Fruit fly (Drosophila melanogaster) whole organism, embryonic: Measurements from ENCODE around the gene eIF4G2.

Experiments used
- Asciz ChIP-seq: fragments of 200-800 bp; sonication (Bioruptor generic); optimal IDR thresholded peaks from 2 replicates; lab custom pipeline; 2017; ENCODE audit warnings: missing biosample characterization, mild to moderate bottlenecking, missing genetic modification characterization, missing genetic modification reagents
- Atf-2 ChIP-seq: fragments of 200-800 bp; sonication (Bioruptor generic); optimal IDR thresholded peaks from 2 replicates; lab custom pipeline; 2016; ENCODE audit warnings: missing biosample characterization, missing genetic modification characterization
- B-H1 ChIP-seq: fragments of 200-800 bp; sonication (Bioruptor generic); IDR thresholded peaks from 3 replicates; pipeline ENCODE4 v1.3.6; 2022; ENCODE audit warnings: missing biosample characterization, missing genetic modification characterization
- CG10366 ChIP-seq: fragments of 200-800 bp; sonication (Bioruptor generic); IDR thresholded peaks from 2 replicates; pipeline ENCODE4 v1.3.6; 2022; ENCODE audit warnings: missing biosample characterization, missing genetic modification characterization
- CG10431 ChIP-seq: fragments of 200-800 bp; sonication (Bioruptor generic); optimal IDR thresholded peaks from 3 replicates; lab custom pipeline; 2018; ENCODE audit warnings: missing biosample characterization, mild to moderate bottlenecking, missing genetic modification characterization
- CG10543 ChIP-seq: fragments of 200-800 bp; sonication (Bioruptor generic); optimal IDR thresholded peaks from 3 replicates; lab custom pipeline; 2017; ENCODE audit warnings: missing biosample characterization, mild to moderate bottlenecking, missing genetic modification characterization, moderate library complexity
- CG11398 ChIP-seq: fragments of 200-800 bp; sonication (Bioruptor generic); optimal IDR thresholded peaks from 2 replicates; lab custom pipeline; 2016; ENCODE audit warnings: missing biosample characterization, missing genetic modification characterization
- CG1233 ChIP-seq: fragments of 200-800 bp; sonication (Bioruptor generic); optimal IDR thresholded peaks from 4 replicates; lab custom pipeline; 2018; ENCODE audit warnings: missing biosample characterization, mild to moderate bottlenecking, missing genetic modification characterization
- CG13894 ChIP-seq: fragments of 200-800 bp; sonication (Bioruptor generic); optimal IDR thresholded peaks from 3 replicates; lab custom pipeline; 2018; ENCODE audit warnings: missing biosample characterization, mild to moderate bottlenecking, missing genetic modification characterization, moderate library complexity
- CG15269 ChIP-seq: fragments of 200-800 bp; sonication (Bioruptor generic); optimal IDR thresholded peaks from 2 replicates; lab custom pipeline; 2018; ENCODE audit warnings: missing biosample characterization, mild to moderate bottlenecking, missing genetic modification characterization, moderate library complexity
- CG17186 ChIP-seq: fragments of 200-800 bp; sonication (Bioruptor generic); optimal IDR thresholded peaks from 3 replicates; lab custom pipeline; 2017; ENCODE audit warnings: missing biosample characterization, missing genetic modification reagents, missing genetic modification characterization
- CG2875 ChIP-seq: fragments of 200-800 bp; sonication (Bioruptor generic); optimal IDR thresholded peaks from 2 replicates; lab custom pipeline; 2017; ENCODE audit warnings: missing biosample characterization, mild to moderate bottlenecking, missing genetic modification characterization, missing genetic modification reagents
- CG32772 ChIP-seq: fragments of 200-800 bp; sonication (Bioruptor generic); IDR thresholded peaks from 2 replicates; pipeline ENCODE4 v1.3.6; 2022; ENCODE audit warnings: missing biosample characterization, missing genetic modification characterization
- CG3281 ChIP-seq: fragments of 200-800 bp; sonication (Bioruptor generic); optimal IDR thresholded peaks from 3 replicates; lab custom pipeline; 2017; ENCODE audit warnings: missing biosample characterization, mild to moderate bottlenecking, missing genetic modification characterization
- CG43689 ChIP-seq: fragments of 200-800 bp; sonication (Bioruptor generic); IDR thresholded peaks from 2 replicates; pipeline ENCODE4 v1.3.6; 2022; ENCODE audit warnings: missing biosample characterization, missing genetic modification characterization
- CG6254 ChIP-seq: fragments of 200-800 bp; sonication (Bioruptor generic); optimal IDR thresholded peaks from 3 replicates; lab custom pipeline; 2017; ENCODE audit warnings: mild to moderate bottlenecking, missing biosample characterization, missing genetic modification reagents, missing genetic modification characterization
- CG7963 ChIP-seq: fragments of 200-800 bp; sonication (Bioruptor generic); IDR thresholded peaks from 3 replicates; pipeline ENCODE4 v1.3.6; 2022; ENCODE audit warnings: missing biosample characterization, missing genetic modification characterization; ENCODE audit not compliant: partially characterized antibody
- CG9932 ChIP-seq: fragments of 200-800 bp; sonication (Bioruptor generic); IDR thresholded peaks from 2 replicates; pipeline ENCODE4 v1.3.6; 2022; ENCODE audit warnings: missing biosample characterization, missing genetic modification characterization
- D ChIP-seq, 2 experiments: fragments of 200-800 bp in 1 of 2; fragments of >200 bp in 1 of 2; sonication (Bioruptor generic) in 1 of 2; optimal IDR thresholded peaks; 2 replicates in 1 of 2; 3 replicates in 1 of 2; lab custom pipeline; 2017; ENCODE audit warnings: mild to moderate bottlenecking in 1 of 2, missing biosample characterization in 1 of 2, missing genetic modification characterization in 1 of 2, missing genetic modification reagents in 1 of 2
- Deaf1 ChIP-seq: fragments of 200-800 bp; optimal IDR thresholded peaks from 3 replicates; lab custom pipeline; 2019; ENCODE audit warnings: missing biosample characterization, mild to moderate bottlenecking, missing genetic modification characterization, moderate library complexity
- Dip2 ChIP-seq: fragments of 200-800 bp; sonication (Bioruptor generic); IDR thresholded peaks from 2 replicates; pipeline ENCODE4 v1.3.6; 2022; ENCODE audit warnings: missing biosample characterization, missing genetic modification characterization
- ERR ChIP-seq: fragments of 200-800 bp; sonication (Bioruptor generic); optimal IDR thresholded peaks from 2 replicates; lab custom pipeline; 2016; ENCODE audit warnings: missing biosample characterization, missing genetic modification characterization
- Gug ChIP-seq: fragments of 200-800 bp; sonication (Bioruptor generic); IDR thresholded peaks from 4 replicates; pipeline ENCODE4 v1.3.6; 2022; ENCODE audit warnings: missing biosample characterization, missing genetic modification characterization
- H2.0 ChIP-seq: fragments of 200-800 bp; sonication (Bioruptor generic); IDR thresholded peaks from 2 replicates; pipeline ENCODE4 v1.3.6; 2022; ENCODE audit warnings: missing biosample characterization, missing genetic modification characterization
- Hey ChIP-seq: fragments of 200-800 bp; sonication (Bioruptor generic); optimal IDR thresholded peaks from 3 replicates; lab custom pipeline; 2018; ENCODE audit warnings: missing biosample characterization, mild to moderate bottlenecking, missing genetic modification characterization
- Med ChIP-seq: fragments of 200-800 bp; sonication (Bioruptor generic); peaks from one replicate; lab custom pipeline; 2016; ENCODE audit warnings: missing biosample characterization, missing genetic modification characterization, mild to moderate bottlenecking, inconsistent platforms, moderate library complexity
- Nf-YB ChIP-seq: fragments of 200-800 bp; sonication (Bioruptor generic); optimal IDR thresholded peaks from 3 replicates; lab custom pipeline; 2019; ENCODE audit warnings: missing biosample characterization, mild to moderate bottlenecking, missing genetic modification characterization, moderate library complexity
- Ptx1 ChIP-seq: fragments of 200-800 bp; sonication (Bioruptor generic); IDR thresholded peaks from 2 replicates; pipeline ENCODE4 v1.3.6; 2022; ENCODE audit warnings: missing biosample characterization, missing genetic modification characterization
- Sry-β ChIP-seq: fragments of 200-800 bp; sonication (Bioruptor generic); optimal IDR thresholded peaks from 2 replicates; lab custom pipeline; 2018; ENCODE audit warnings: missing biosample characterization, mild to moderate bottlenecking, missing genetic modification characterization, moderate library complexity
- abd-A ChIP-seq: fragments of 200-800 bp; sonication (Bioruptor generic); optimal IDR thresholded peaks from 3 replicates; lab custom pipeline; 2019; ENCODE audit warnings: missing biosample characterization, mild to moderate bottlenecking, missing genetic modification characterization, moderate library complexity
- bowl ChIP-seq: fragments of 200-800 bp; sonication (Bioruptor generic); IDR thresholded peaks from 2 replicates; pipeline ENCODE4 v1.3.6; 2022; ENCODE audit warnings: missing biosample characterization, missing genetic modification characterization
- cg ChIP-seq: fragments of 200-800 bp; sonication (Bioruptor generic); optimal IDR thresholded peaks from 3 replicates; lab custom pipeline; 2019; ENCODE audit warnings: missing biosample characterization, mild to moderate bottlenecking, missing genetic modification characterization, moderate library complexity
- crp ChIP-seq, 2 experiments: fragments of 200-800 bp; sonication (Bioruptor generic); optimal IDR thresholded peaks; 2 replicates in 1 of 2; 3 replicates in 1 of 2; lab custom pipeline; 2017; ENCODE audit warnings: missing biosample characterization in 2 of 2, missing genetic modification characterization in 2 of 2, mild to moderate bottlenecking in 1 of 2, moderate library complexity in 1 of 2
- disco-r ChIP-seq: fragments of 200-800 bp; sonication (Bioruptor generic); optimal IDR thresholded peaks from 2 replicates; lab custom pipeline; 2016; ENCODE audit warnings: missing biosample characterization, missing genetic modification characterization
- exex ChIP-seq: fragments of 200-800 bp; sonication (Bioruptor generic); optimal IDR thresholded peaks from 4 replicates; lab custom pipeline; 2018; ENCODE audit warnings: missing biosample characterization, mild to moderate bottlenecking, missing genetic modification characterization, moderate library complexity
- fu2 ChIP-seq: fragments of 200-800 bp; sonication (Bioruptor generic); optimal IDR thresholded peaks from 2 replicates; lab custom pipeline; 2016; ENCODE audit warnings: missing biosample characterization, missing genetic modification characterization
- gsb ChIP-seq: fragments of 200-800 bp; sonication (Bioruptor generic); IDR thresholded peaks from 2 replicates; pipeline ENCODE4 v1.3.6; 2022; ENCODE audit warnings: missing biosample characterization, missing genetic modification characterization
- gsb-n ChIP-seq: fragments of 200-800 bp; sonication (Bioruptor generic); optimal IDR thresholded peaks from 3 replicates; lab custom pipeline; 2018; ENCODE audit warnings: missing biosample characterization, mild to moderate bottlenecking, missing genetic modification characterization
- hb ChIP-seq: fragments of 200-800 bp; sonication (Bioruptor generic); IDR thresholded peaks from 3 replicates; pipeline ENCODE4 v1.3.6; 2022; ENCODE audit warnings: missing biosample characterization, missing genetic modification characterization; ENCODE audit not compliant: partially characterized antibody
- lilli ChIP-seq: fragments of 200-800 bp; sonication (Bioruptor generic); optimal IDR thresholded peaks from 3 replicates; lab custom pipeline; 2016; ENCODE audit warnings: missing biosample characterization, missing genetic modification characterization
- lov ChIP-seq, 2 experiments: fragments of 200-800 bp in 1 of 2; fragments of >200 bp in 1 of 2; sonication (Bioruptor generic) in 1 of 2; IDR thresholded peaks in 1 of 2; optimal IDR thresholded peaks in 1 of 2; 2 replicates in 1 of 2; 3 replicates in 1 of 2; pipeline versions ENCODE4 v1.3.6 to Lab custom; 2017 to 2022; ENCODE audit warnings: missing biosample characterization in 1 of 2, missing genetic modification characterization in 1 of 2
- nerfin-2 ChIP-seq: fragments of 200-800 bp; sonication (Bioruptor generic); IDR thresholded peaks from 2 replicates; pipeline ENCODE4 v1.3.6; 2022; ENCODE audit warnings: missing biosample characterization, missing genetic modification characterization; ENCODE audit not compliant: partially characterized antibody
- pnt ChIP-seq: fragments of 200-800 bp; sonication (Bioruptor generic); optimal IDR thresholded peaks from 3 replicates; lab custom pipeline; 2016; ENCODE audit warnings: missing biosample characterization, missing genetic modification characterization
- seq ChIP-seq: fragments of 200-800 bp; sonication (Bioruptor generic); IDR thresholded peaks from 2 replicates; pipeline ENCODE4 v1.3.6; 2022; ENCODE audit warnings: missing biosample characterization, missing genetic modification characterization
- tgo ChIP-seq: fragments of 200-800 bp; sonication (Bioruptor generic); IDR thresholded peaks from 3 replicates; pipeline ENCODE4 v1.3.6; 2022; ENCODE audit warnings: missing biosample characterization, missing genetic modification characterization
- tna ChIP-seq: fragments of 200-800 bp; sonication (Bioruptor generic); IDR thresholded peaks from 2 replicates; pipeline ENCODE4 v1.3.6; 2022; ENCODE audit warnings: missing biosample characterization, missing genetic modification characterization; ENCODE audit not compliant: partially characterized antibody
- twi ChIP-seq: fragments of 200-800 bp; optimal IDR thresholded peaks from 2 replicates; lab custom pipeline; 2019; ENCODE audit warnings: missing biosample characterization, mild to moderate bottlenecking, missing genetic modification characterization, moderate library complexity
- unc-4 ChIP-seq: fragments of 200-800 bp; sonication (Bioruptor generic); IDR thresholded peaks from 2 replicates; pipeline ENCODE4 v1.3.6; 2022; ENCODE audit warnings: missing biosample characterization, missing genetic modification characterization; ENCODE audit not compliant: partially characterized antibody
- zen ChIP-seq: fragments of 200-800 bp; sonication (Bioruptor generic); optimal IDR thresholded peaks from 3 replicates; lab custom pipeline; 2018; ENCODE audit warnings: missing biosample characterization, mild to moderate bottlenecking, missing genetic modification characterization, moderate library complexity

The eIF4G2 gene

DNA sequence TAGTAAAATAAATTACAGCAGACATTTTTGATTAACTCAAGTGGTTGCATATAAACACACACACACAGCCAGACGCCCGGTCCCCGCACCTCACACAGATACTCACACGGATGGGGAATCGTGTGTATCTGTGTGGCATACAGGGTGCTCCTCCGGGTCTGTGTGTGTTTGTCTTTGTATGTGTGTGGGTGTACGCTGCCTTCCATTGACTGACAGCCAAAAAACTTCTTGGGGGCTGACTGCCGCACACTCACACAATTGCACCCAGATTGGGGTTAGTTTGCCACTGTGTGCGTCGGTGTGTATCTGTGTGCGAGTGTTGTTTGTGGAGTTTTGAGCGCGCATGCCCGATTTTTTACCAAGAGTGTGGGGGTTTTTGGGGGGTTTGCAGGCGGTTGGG is 27.1 kb upstream of the eIF4G2 start (continued):
- TF ChIP-seq disco-r: no peak
- peak; percentile 89 for TF ChIP-seq Nf-YB (GFP tag; lab: Kevin White, UChicago)
- TF ChIP-seq CG10366: peak; percentile 70
- TF ChIP-seq CG6254 (GFP tag; lab: Kevin White, UChicago): peak; percentile 29
- peak; percentile 11 for TF ChIP-seq Deaf1 (tag; lab: Kevin White, UChicago)
- TF ChIP-seq cg: peak; percentile 94
- peak; percentile 78 for TF ChIP-seq seq
- no peak for TF ChIP-seq tna (GFP tag; lab: Robert Waterston, UW)
- no peak for TF ChIP-seq Atf-2 (GFP tag; lab: Kevin White, UChicago)
- no peak for TF ChIP-seq CG11398 (GFP tag; lab: Kevin White, UChicago)
- TF ChIP-seq lov (optimal IDR thresholded peaks at IDR 0.05; lab: Kevin White, UChicago): no peak
- TF ChIP-seq lov (GFP tag; IDR thresholded peaks at IDR 0.05; lab: Robert Waterston, UW): no peak

DNA sequence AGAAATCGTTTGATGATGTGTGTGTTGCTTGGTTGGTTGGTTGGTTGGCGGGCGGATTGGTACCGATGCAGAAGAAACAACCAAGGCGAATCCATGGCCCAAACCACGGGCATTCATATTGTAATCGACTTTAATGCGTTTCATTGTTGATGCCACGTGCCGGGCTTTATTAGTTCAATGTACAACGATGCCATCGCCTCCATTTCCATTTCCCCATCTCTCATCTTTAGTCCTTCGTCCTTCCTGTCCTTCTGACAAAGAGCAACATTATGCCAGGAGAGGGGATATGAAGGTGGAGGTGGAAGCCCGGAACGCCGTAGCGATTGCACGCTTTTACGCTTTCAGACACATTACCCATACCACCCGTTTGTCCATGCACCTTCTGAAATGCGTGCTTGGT is 12.7 kb upstream of the eIF4G2 start:
- TF ChIP-seq abd-A (tag; lab: Kevin White, UChicago) (peak; percentile 74), Ptx1 (GFP tag; lab: Robert Waterston, UW) (no peak), CG7963 (GFP tag; lab: Robert Waterston, UW) (no peak), exex (tag; lab: Kevin White, UChicago) (no peak), H2.0 (GFP tag; lab: Robert Waterston, UW) (no peak), crp (GFP tag; optimal IDR thresholded peaks at IDR 0.05; lab: Kevin White, UChicago) (no peak), Gug (GFP tag; lab: Robert Waterston, UW) (no peak), D (optimal IDR thresholded peaks at IDR 0.05; lab: Kevin White, UChicago) (no peak), D (GFP tag; optimal IDR thresholded peaks at IDR 0.05; lab: Kevin White, UChicago) (peak; percentile 30), twi (tag; lab: Kevin White, UChicago) (no peak), B-H1 (GFP tag; lab: Robert Waterston, UW) (no peak), CG43689 (GFP tag; lab: Robert Waterston, UW) (no peak), Dip2 (GFP tag; lab: Robert Waterston, UW) (no peak), fu2 (no peak), Med (GFP tag; lab: Kevin White, UChicago) (peak; percentile 15), CG3281 (GFP tag; lab: Kevin White, UChicago) (no peak), Sry-β (GFP tag; lab: Kevin White, UChicago) (no peak), Hey (peak; percentile 99), CG17186 (no peak), Asciz (GFP tag; lab: Kevin White, UChicago) (no peak), nerfin-2 (no peak), zen (tag; lab: Kevin White, UChicago) (no peak), CG10431 (GFP tag; lab: Kevin White, UChicago) (no peak), tgo (GFP tag; lab: Robert Waterston, UW) (no peak), lilli (GFP tag; lab: Kevin White, UChicago) (no peak), ERR (no peak), CG9932 (GFP tag; lab: Robert Waterston, UW) (no peak), CG10543 (GFP tag; lab: Kevin White, UChicago) (peak; percentile 8), lov (optimal IDR thresholded peaks at IDR 0.05; lab: Kevin White, UChicago) (no peak), lov (GFP tag; IDR thresholded peaks at IDR 0.05; lab: Robert Waterston, UW) (no peak), unc-4 (GFP tag; lab: Robert Waterston, UW) (no peak), CG32772 (GFP tag; lab: Robert Waterston, UW) (no peak), CG15269 (no peak), CG1233 (GFP tag; lab: Kevin White, UChicago) (no peak), CG13894 (tag; lab: Kevin White, UChicago) (no peak), CG2875 (GFP tag; lab: Kevin White, UChicago) (no peak), pnt (GFP tag; lab: Kevin White, UChicago) (no peak), gsb-n (peak; percentile 7), gsb (GFP tag; lab: Robert Waterston, UW) (no peak), hb (GFP tag; lab: Robert Waterston, UW) (no peak), bowl (GFP tag; lab: Robert Waterston, UW) (no peak)
